Worm (Caenorhabditis elegans): Measurements from ENCODE around the gene snet-1.

DNA sequence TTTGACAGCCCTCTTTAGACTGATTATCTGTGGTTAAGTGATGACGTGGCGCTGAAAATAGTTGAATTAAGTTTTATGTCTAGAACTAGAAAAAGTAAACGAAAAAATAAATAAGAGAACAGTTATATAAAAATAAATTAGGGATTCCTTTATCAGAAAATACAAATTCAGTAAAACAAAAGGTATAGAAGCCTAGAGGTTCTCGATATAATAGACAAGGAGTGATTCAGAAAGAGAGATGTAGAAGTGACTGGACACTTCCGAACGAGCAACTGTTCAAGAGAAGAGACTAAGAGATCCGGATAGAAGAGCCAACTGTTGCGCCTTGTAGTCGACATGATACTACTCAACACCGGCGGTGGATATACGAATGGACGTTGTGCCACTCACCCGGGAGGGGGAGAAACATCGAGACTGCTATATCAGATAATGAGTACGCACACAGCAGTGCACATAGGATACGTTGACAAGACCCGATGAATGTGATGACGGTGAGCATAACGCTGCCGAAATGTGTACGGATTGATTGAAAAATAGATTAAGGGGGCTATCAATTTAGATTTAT, 20.5 kb upstream of the snet-1 start, which contains the start of gene tag-278:
- TF ChIP-seq elt-3 (tag; optimal IDR thresholded peaks at IDR 0.05) (no peak), lsy-12 (tag; optimal IDR thresholded peaks at IDR 0.05) (no peak), mdl-1 (tag; optimal IDR thresholded peaks at IDR 0.05) (no peak), elt-1 (tag; optimal IDR thresholded peaks at IDR 0.05) (no peak), unc-62 (GFP tag; optimal IDR thresholded peaks at IDR 0.05) (no peak), nhr-25 (tag; optimal IDR thresholded peaks at IDR 0.05) (no peak), pha-4 (tag; optimal IDR thresholded peaks at IDR 0.05) (no peak), zag-1 (tag; optimal IDR thresholded peaks at IDR 0.05) (no peak), R02D3.7 (tag; optimal IDR thresholded peaks at IDR 0.05) (no peak), ceh-82 (tag; optimal IDR thresholded peaks at IDR 0.05) (no peak), unc-39 (tag; optimal IDR thresholded peaks at IDR 0.05) (no peak), ama-1 (optimal IDR thresholded peaks at IDR 0.05) (no peak)
